Fruit fly (Drosophila melanogaster): ENCODE results near the gene CG31810.
A peak's percentile ranks its signal among the peaks of the same experiment; 100 is the strongest.

The CG31810 gene

DNA sequence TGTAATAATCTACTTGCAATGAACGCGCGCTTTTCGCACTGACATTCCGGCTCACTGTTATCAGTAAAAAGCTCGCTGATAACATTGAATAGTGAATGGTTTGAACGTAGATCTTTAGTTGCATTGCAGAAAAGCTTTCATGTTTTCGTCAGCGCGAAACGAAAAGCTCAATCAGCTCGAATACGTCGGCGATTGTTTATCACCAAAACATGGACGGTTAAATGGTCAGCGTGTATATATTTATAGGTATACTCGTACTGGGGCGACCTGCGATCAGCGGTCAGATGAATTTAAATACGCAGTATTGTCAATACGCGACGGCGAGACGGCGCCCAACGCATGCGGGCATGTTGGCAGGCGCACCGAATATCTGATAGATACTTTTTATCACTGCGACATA lies 34.3 kb upstream of the CG31810 start:
- TF ChIP-seq Rel (GFP tag; optimal IDR thresholded peaks at IDR 0.05) (no peak), Rel (tag; optimal IDR thresholded peaks at IDR 0.05) (peak; percentile 64), CG9705 (GFP tag; optimal IDR thresholded peaks at IDR 0.05) (no peak)

dm6 chr2L:16885347-16885746 lies 33.2 kb upstream of the CG31810 start:
- no peak for TF ChIP-seq h (GFP tag; optimal IDR thresholded peaks at IDR 0.05)
- no peak for TF ChIP-seq dmrt93B (GFP tag; optimal IDR thresholded peaks at IDR 0.05)
- no peak for TF ChIP-seq Rel (GFP tag; optimal IDR thresholded peaks at IDR 0.05)
- peak; percentile 59 for TF ChIP-seq Rel (tag; optimal IDR thresholded peaks at IDR 0.05)

- TF ChIP-seq Hr83 (GFP tag; optimal IDR thresholded peaks at IDR 0.05; ENCODE audit: poor library complexity, severe bottlenecking), result no peak
- TF ChIP-seq dsf (GFP tag; optimal IDR thresholded peaks at IDR 0.05; ENCODE audit: borderline replicate concordance), result no peak
- no peak for TF ChIP-seq woc (GFP tag; optimal IDR thresholded peaks at IDR 0.05)
- TF ChIP-seq Dif (GFP tag; optimal IDR thresholded peaks at IDR 0.05; ENCODE audit: partially characterized antibody), result no peak
- no peak for TF ChIP-seq GATAd (GFP tag; optimal IDR thresholded peaks at IDR 0.05)
- TF ChIP-seq Hnf4 (GFP tag; optimal IDR thresholded peaks at IDR 0.05), result no peak
- TF ChIP-seq Mio (GFP tag; optimal IDR thresholded peaks at IDR 0.05), result no peak
- no peak for TF ChIP-seq dmrt93B (GFP tag; optimal IDR thresholded peaks at IDR 0.05)
- TF ChIP-seq usp (GFP tag; optimal IDR thresholded peaks at IDR 0.05), result no peak
- no peak for TF ChIP-seq rgr (GFP tag; optimal IDR thresholded peaks at IDR 0.05)
- TF ChIP-seq h (GFP tag; optimal IDR thresholded peaks at IDR 0.05), result no peak
- no peak for TF ChIP-seq Myc (optimal IDR thresholded peaks at IDR 0.05)
- TF ChIP-seq brk (GFP tag; optimal IDR thresholded peaks at IDR 0.05), result no peak
- TF ChIP-seq Abd-B (GFP tag; optimal IDR thresholded peaks at IDR 0.05), result no peak
- no peak for TF ChIP-seq dl (GFP tag; optimal IDR thresholded peaks at IDR 0.05; ENCODE audit: insufficient read depth in 1 of 2, partially characterized antibody in 2 of 2)
- TF ChIP-seq tai (GFP tag; optimal IDR thresholded peaks at IDR 0.05), result no peak
- TF ChIP-seq CrebA (GFP tag; optimal IDR thresholded peaks at IDR 0.05; ENCODE audit: borderline replicate concordance), result no peak
- no peak for TF ChIP-seq sage (GFP tag; optimal IDR thresholded peaks at IDR 0.05)
- no peak for TF ChIP-seq ey (GFP tag; optimal IDR thresholded peaks at IDR 0.05)
Observed at dm6 chr2L:16884702-16885101, 32.5 kb upstream of the CG31810 start.

DNA sequence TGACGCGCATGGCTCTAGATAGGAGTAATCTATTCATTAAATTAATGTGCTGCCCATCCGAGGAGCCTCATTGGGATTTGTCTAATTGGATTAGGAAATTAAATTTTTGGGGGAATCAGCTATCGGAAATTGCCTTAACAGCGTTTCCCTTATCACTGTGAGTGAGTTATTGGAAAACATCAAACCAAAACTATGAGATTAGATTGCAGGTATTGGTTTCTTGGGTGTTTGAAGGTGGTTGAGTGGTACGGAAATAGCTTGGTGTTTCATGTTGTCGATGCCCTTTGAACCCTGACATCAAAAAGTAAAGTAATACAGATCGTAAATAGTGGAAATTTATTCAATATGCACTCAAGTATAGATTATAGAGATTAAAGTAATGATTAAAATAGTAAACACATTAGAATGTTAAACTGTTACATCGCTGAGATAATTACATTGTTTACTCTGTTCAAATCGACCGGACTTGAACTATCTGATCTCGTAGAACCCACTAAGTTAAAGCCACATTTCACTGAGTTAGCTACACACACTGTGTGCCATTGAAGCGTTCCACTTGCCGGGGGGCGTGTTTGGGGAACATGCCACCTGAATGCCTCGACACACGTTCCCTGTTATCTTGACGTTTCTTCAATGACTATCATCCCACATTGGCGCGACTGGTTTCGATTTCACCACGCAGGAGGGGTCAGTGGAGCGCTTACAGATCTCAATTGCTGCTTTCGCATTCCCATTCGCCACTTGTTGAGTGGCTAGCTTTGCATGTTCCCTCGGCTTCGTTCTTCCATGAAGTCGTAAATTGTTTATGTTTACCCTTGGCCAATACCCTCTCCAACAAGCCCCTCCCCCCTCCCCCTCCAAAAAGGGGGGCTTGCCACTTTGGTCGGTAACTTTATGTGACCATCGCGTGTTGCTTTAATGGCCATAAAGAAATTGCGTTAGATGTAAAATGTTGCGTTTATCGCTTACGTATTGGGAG lies 31.0 kb upstream of the CG31810 start:
- no peak for TF ChIP-seq woc (GFP tag; optimal IDR thresholded peaks at IDR 0.05)

DNA sequence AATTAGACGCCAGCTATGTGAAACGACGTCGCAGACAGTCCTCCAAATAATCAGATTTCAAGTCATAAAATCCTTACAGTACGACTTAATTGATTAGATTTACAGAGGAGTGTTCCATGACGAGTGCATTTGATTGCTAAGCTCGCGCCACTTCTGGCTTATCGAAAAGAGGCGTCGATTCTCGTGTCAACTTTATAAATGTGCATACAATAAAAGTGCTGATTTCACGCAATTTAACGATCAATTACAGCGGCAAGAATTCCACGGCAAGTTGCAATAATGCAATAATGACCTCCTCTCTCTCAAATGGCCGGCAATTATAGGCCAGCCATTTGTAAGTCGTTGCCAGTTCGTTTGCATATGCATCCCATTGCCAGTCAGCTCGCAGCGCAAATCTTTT lies 30.2 kb upstream of the CG31810 start:
- TF ChIP-seq foxo (GFP tag; optimal IDR thresholded peaks at IDR 0.05) (no peak), GATAd (GFP tag; optimal IDR thresholded peaks at IDR 0.05) (no peak), rgr (GFP tag; optimal IDR thresholded peaks at IDR 0.05) (no peak), Dfd (GFP tag; optimal IDR thresholded peaks at IDR 0.05) (no peak), tai (GFP tag; optimal IDR thresholded peaks at IDR 0.05) (no peak), dmrt93B (GFP tag; optimal IDR thresholded peaks at IDR 0.05) (no peak)

DNA sequence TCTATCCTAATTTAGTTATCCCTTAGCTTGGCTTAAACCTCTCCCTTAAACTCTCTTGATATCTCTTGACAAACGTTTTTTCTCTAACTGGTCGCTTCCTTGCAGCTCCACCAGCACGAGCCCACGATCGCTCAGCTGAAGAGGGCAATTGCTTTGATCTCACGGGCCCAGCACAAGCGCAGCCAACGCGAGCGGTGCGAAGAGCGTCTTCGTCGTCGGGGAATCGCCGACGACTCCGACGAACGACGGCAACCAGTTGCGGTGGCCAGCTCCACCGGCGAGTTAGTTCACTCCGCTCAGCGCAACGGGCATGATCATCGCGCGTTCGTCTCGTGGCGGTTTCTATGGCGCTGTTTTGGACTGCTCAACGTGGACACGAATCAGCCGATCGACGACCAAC lies 28.8 kb upstream of the CG31810 start:
- peak; percentile 52 for TF ChIP-seq Hr83 (GFP tag; optimal IDR thresholded peaks at IDR 0.05; ENCODE audit: poor library complexity, severe bottlenecking)
- peak; percentile 13 for TF ChIP-seq h (GFP tag; optimal IDR thresholded peaks at IDR 0.05)
- no peak for TF ChIP-seq Mio (GFP tag; optimal IDR thresholded peaks at IDR 0.05)
- TF ChIP-seq Vsx2 (GFP tag; optimal IDR thresholded peaks at IDR 0.05; ENCODE audit: partially characterized antibody), result peak; percentile 14
- no peak for TF ChIP-seq Dfd (GFP tag; optimal IDR thresholded peaks at IDR 0.05)
- no peak for TF ChIP-seq usp (GFP tag; optimal IDR thresholded peaks at IDR 0.05)
- TF ChIP-seq rgr (GFP tag; optimal IDR thresholded peaks at IDR 0.05), result peak; percentile 48
- no peak for TF ChIP-seq CG32264 (GFP tag; optimal IDR thresholded peaks at IDR 0.05)
- peak; percentile 62 to 74 for TF ChIP-seq dl (GFP tag; optimal IDR thresholded peaks at IDR 0.05; ENCODE audit: insufficient read depth in 1 of 2, partially characterized antibody in 2 of 2)
- peak; percentile 4 for TF ChIP-seq br (GFP tag; optimal IDR thresholded peaks at IDR 0.05)
- no peak for TF ChIP-seq Rel (GFP tag; optimal IDR thresholded peaks at IDR 0.05)
- TF ChIP-seq Rel (tag; optimal IDR thresholded peaks at IDR 0.05), result peak; percentile 29
- no peak for TF ChIP-seq Jra (GFP tag; optimal IDR thresholded peaks at IDR 0.05)
- peak; percentile 83 for TF ChIP-seq Dif (GFP tag; optimal IDR thresholded peaks at IDR 0.05; ENCODE audit: partially characterized antibody)
- TF ChIP-seq OdsH (GFP tag; optimal IDR thresholded peaks at IDR 0.05), result no peak
- peak in 1 of 2 experiments; percentile 8 for TF ChIP-seq foxo (GFP tag; optimal IDR thresholded peaks at IDR 0.05)
- peak; percentile 29 for TF ChIP-seq woc (GFP tag; optimal IDR thresholded peaks at IDR 0.05)

All from whole organism, wandering third instar larva.